Fruit fly (Drosophila melanogaster) whole organism, prepupa: ENCODE data around the gene Adhr.

Experiments used
- Blimp-1 ChIP-seq: fragments of 200-800 bp; sonication (Bioruptor generic); optimal IDR thresholded peaks from 3 replicates; lab custom pipeline; 2017; ENCODE audit warnings: missing biosample characterization, missing genetic modification characterization, mild to moderate bottlenecking, moderate library complexity, missing genetic modification reagents
- CG10631 ChIP-seq: fragments of 200-800 bp; sonication (Bioruptor generic); optimal IDR thresholded peaks from 2 replicates; lab custom pipeline; 2016; ENCODE audit warnings: missing biosample characterization, missing genetic modification characterization
- CG10669 ChIP-seq: fragments of 200-800 bp; sonication (Bioruptor generic); optimal IDR thresholded peaks from 3 replicates; lab custom pipeline; 2018; ENCODE audit warnings: missing biosample characterization, mild to moderate bottlenecking, missing genetic modification characterization, moderate library complexity
- CG11294 ChIP-seq: fragments of 200-800 bp; sonication (Bioruptor generic); IDR thresholded peaks from 2 replicates; pipeline ENCODE4 v1.3.6; 2022; ENCODE audit warnings: missing biosample characterization, missing genetic modification characterization
- CG11762 ChIP-seq: fragments of 200-800 bp; sonication (Bioruptor generic); optimal IDR thresholded peaks from 3 replicates; lab custom pipeline; 2016; ENCODE audit warnings: missing biosample characterization, missing genetic modification characterization; ENCODE audit not compliant: insufficient read depth
- CG11902 ChIP-seq: fragments of 200-800 bp; sonication (Bioruptor generic); optimal IDR thresholded peaks from 3 replicates; lab custom pipeline; 2016; ENCODE audit warnings: missing biosample characterization, missing genetic modification characterization
- CG15336 ChIP-seq: fragments of 200-800 bp; sonication (Bioruptor generic); IDR thresholded peaks from 2 replicates; pipeline ENCODE4 v1.3.6; 2022; ENCODE audit warnings: missing biosample characterization, missing genetic modification characterization
- CG1621 ChIP-seq: fragments of 200-800 bp; sonication (Bioruptor generic); optimal IDR thresholded peaks from 3 replicates; lab custom pipeline; 2018; ENCODE audit warnings: missing biosample characterization, mild to moderate bottlenecking, missing genetic modification characterization
- CG16779 ChIP-seq: fragments of 200-800 bp; sonication (Bioruptor generic); optimal IDR thresholded peaks from 3 replicates; lab custom pipeline; 2017; ENCODE audit warnings: missing biosample characterization, mild to moderate bottlenecking, missing genetic modification characterization
- CG3032 ChIP-seq: fragments of 200-800 bp; optimal IDR thresholded peaks from 2 replicates; lab custom pipeline; 2019; ENCODE audit warnings: missing biosample characterization, mild to moderate bottlenecking, missing genetic modification characterization, moderate library complexity
- CG31627 ChIP-seq: fragments of 200-800 bp; sonication (Bioruptor generic); optimal IDR thresholded peaks from 3 replicates; lab custom pipeline; 2016; ENCODE audit warnings: missing biosample characterization, missing genetic modification characterization
- CG32006 ChIP-seq: fragments of 200-800 bp; sonication (Bioruptor generic); optimal IDR thresholded peaks from 3 replicates; lab custom pipeline; 2017; ENCODE audit warnings: missing biosample characterization, mild to moderate bottlenecking, missing genetic modification characterization
- CG34406 ChIP-seq: fragments of 200-800 bp; sonication (Bioruptor generic); optimal IDR thresholded peaks from 3 replicates; lab custom pipeline; 2016; ENCODE audit warnings: missing biosample characterization, missing genetic modification characterization
- CG3919 ChIP-seq: fragments of 200-800 bp; sonication (Bioruptor generic); optimal IDR thresholded peaks from 3 replicates; lab custom pipeline; 2016; ENCODE audit warnings: missing biosample characterization, missing genetic modification characterization
- CG4318 ChIP-seq: fragments of 200-800 bp; sonication (Bioruptor generic); optimal IDR thresholded peaks from 3 replicates; lab custom pipeline; 2017; ENCODE audit warnings: missing biosample characterization, mild to moderate bottlenecking, missing genetic modification characterization
- CG6276 ChIP-seq: fragments of 200-800 bp; sonication (Bioruptor generic); optimal IDR thresholded peaks from 2 replicates; lab custom pipeline; 2017; ENCODE audit warnings: missing biosample characterization, mild to moderate bottlenecking, missing genetic modification characterization
- CG6792 ChIP-seq: fragments of 200-800 bp; sonication (Bioruptor generic); optimal IDR thresholded peaks from 3 replicates; lab custom pipeline; 2016; ENCODE audit warnings: missing biosample characterization, missing genetic modification characterization
- CG6808 ChIP-seq: fragments of 200-800 bp; sonication (Bioruptor generic); optimal IDR thresholded peaks from 3 replicates; lab custom pipeline; 2017; ENCODE audit warnings: missing biosample characterization, missing genetic modification characterization, mild to moderate bottlenecking, moderate library complexity, missing genetic modification reagents
- CG6854 ChIP-seq: fragments of 200-800 bp; sonication (Bioruptor generic); optimal IDR thresholded peaks from 2 replicates; lab custom pipeline; 2017; ENCODE audit warnings: missing biosample characterization, mild to moderate bottlenecking, missing genetic modification characterization
- CG7368 ChIP-seq: fragments of 200-800 bp; sonication (Bioruptor generic); optimal IDR thresholded peaks from 3 replicates; lab custom pipeline; 2016; ENCODE audit warnings: missing biosample characterization, missing genetic modification characterization
- CG8119 ChIP-seq: fragments of 200-800 bp; sonication (Bioruptor generic); IDR thresholded peaks from 3 replicates; pipeline ENCODE4 v1.3.6; 2022; ENCODE audit warnings: missing biosample characterization, missing genetic modification characterization
- CG8632 ChIP-seq: fragments of 200-800 bp; sonication (Bioruptor generic); optimal IDR thresholded peaks from 3 replicates; lab custom pipeline; 2016; ENCODE audit warnings: missing biosample characterization, missing genetic modification characterization
- CG9139 ChIP-seq: fragments of 200-800 bp; sonication (Bioruptor generic); optimal IDR thresholded peaks from 3 replicates; lab custom pipeline; 2017; ENCODE audit warnings: missing biosample characterization, mild to moderate bottlenecking, missing genetic modification characterization
- Eip78C ChIP-seq: fragments of 200-800 bp; sonication (Bioruptor generic); peaks from one replicate; lab custom pipeline; 2016; ENCODE audit warnings: missing biosample characterization, missing genetic modification characterization
- Ets21C ChIP-seq: fragments of 200-800 bp; sonication (Bioruptor generic); optimal IDR thresholded peaks from 3 replicates; lab custom pipeline; 2016; ENCODE audit warnings: missing biosample characterization, missing genetic modification characterization
- Ets96B ChIP-seq: fragments of 200-800 bp; optimal IDR thresholded peaks from 2 replicates; lab custom pipeline; 2019; ENCODE audit warnings: missing biosample characterization, mild to moderate bottlenecking, missing genetic modification characterization, moderate library complexity
- Gug ChIP-seq: fragments of 200-800 bp; sonication (Bioruptor generic); IDR thresholded peaks from 2 replicates; pipeline ENCODE4 v1.3.6; 2022; ENCODE audit warnings: missing biosample characterization, missing genetic modification characterization
- Hr38 ChIP-seq: sonication (Bioruptor generic); optimal IDR thresholded peaks from 2 replicates; lab custom pipeline; 2016; ENCODE audit warnings: missing biosample characterization, missing genetic modification characterization
- Hr39 ChIP-seq: fragments of 200-800 bp; sonication (Bioruptor generic); optimal IDR thresholded peaks from 2 replicates; lab custom pipeline; 2016; ENCODE audit warnings: missing biosample characterization, missing genetic modification characterization
- Hr4 ChIP-seq: fragments of 200-800 bp; sonication (Bioruptor generic); optimal IDR thresholded peaks from 3 replicates; lab custom pipeline; 2016; ENCODE audit warnings: missing biosample characterization, missing genetic modification characterization
- Met ChIP-seq: fragments of 200-800 bp; sonication (Bioruptor generic); optimal IDR thresholded peaks from 3 replicates; lab custom pipeline; 2016; ENCODE audit warnings: missing biosample characterization, missing genetic modification characterization
- OdsH ChIP-seq: fragments of 200-800 bp; sonication (Bioruptor generic); optimal IDR thresholded peaks from 3 replicates; lab custom pipeline; 2016; ENCODE audit warnings: missing biosample characterization, missing genetic modification characterization
- Smox ChIP-seq: fragments of 200-800 bp; sonication (Bioruptor generic); optimal IDR thresholded peaks from 3 replicates; lab custom pipeline; 2016; ENCODE audit warnings: missing biosample characterization, missing genetic modification characterization
- Sox102F ChIP-seq: fragments of 200-800 bp; sonication (Bioruptor generic); optimal IDR thresholded peaks from 2 replicates; lab custom pipeline; 2016; ENCODE audit warnings: missing biosample characterization, mild to moderate bottlenecking, missing genetic modification characterization
- Sox15 ChIP-seq: fragments of 200-800 bp; sonication (Bioruptor generic); optimal IDR thresholded peaks from 3 replicates; lab custom pipeline; 2016; ENCODE audit warnings: missing biosample characterization, missing genetic modification characterization
- dsx ChIP-seq: fragments of 200-800 bp; optimal IDR thresholded peaks from 3 replicates; lab custom pipeline; 2019; ENCODE audit warnings: missing biosample characterization, mild to moderate bottlenecking, missing genetic modification characterization, moderate library complexity; ENCODE audit not compliant: poor library complexity, severe bottlenecking
- eg ChIP-seq: fragments of 200-800 bp; sonication (Bioruptor generic); IDR thresholded peaks from 3 replicates; pipeline ENCODE4 v1.3.6; 2022; ENCODE audit warnings: missing biosample characterization, missing genetic modification characterization
- esn ChIP-seq: fragments of 200-800 bp; sonication (Bioruptor generic); optimal IDR thresholded peaks from 2 replicates; lab custom pipeline; 2016; ENCODE audit warnings: missing biosample characterization, mild to moderate bottlenecking, missing genetic modification characterization, moderate library complexity
- fd59A ChIP-seq: fragments of 200-800 bp; sonication (Bioruptor generic); optimal IDR thresholded peaks from 2 replicates; lab custom pipeline; 2017; ENCODE audit warnings: missing biosample characterization, mild to moderate bottlenecking, missing genetic modification characterization, missing genetic modification reagents
- fkh ChIP-seq: fragments of 200-800 bp; sonication (Bioruptor generic); optimal IDR thresholded peaks from 3 replicates; lab custom pipeline; 2017; ENCODE audit warnings: missing biosample characterization, mild to moderate bottlenecking, missing genetic modification characterization, moderate library complexity
- lz ChIP-seq: fragments of 200-800 bp; sonication (Bioruptor generic); optimal IDR thresholded peaks from 3 replicates; lab custom pipeline; 2016; ENCODE audit warnings: missing biosample characterization, missing genetic modification characterization
- net ChIP-seq: fragments of 200-800 bp; sonication (Bioruptor generic); optimal IDR thresholded peaks from 3 replicates; lab custom pipeline; 2016; ENCODE audit warnings: missing biosample characterization, missing genetic modification characterization
- salr ChIP-seq, 2 experiments: fragments of 200-800 bp; sonication (Bioruptor generic); optimal IDR thresholded peaks; 3 replicates each; lab custom pipeline; 2016 to 2018; ENCODE audit warnings: missing biosample characterization in 2 of 2, missing genetic modification characterization in 2 of 2, mild to moderate bottlenecking in 1 of 2
- spab ChIP-seq: fragments of 200-800 bp; sonication (Bioruptor generic); optimal IDR thresholded peaks from 2 replicates; lab custom pipeline; 2017; ENCODE audit warnings: missing biosample characterization, mild to moderate bottlenecking, missing genetic modification characterization, missing genetic modification reagents
- ss ChIP-seq, 2 experiments: fragments of 200-800 bp; sonication (Bioruptor generic); optimal IDR thresholded peaks; 2 replicates in 1 of 2; 3 replicates in 1 of 2; lab custom pipeline; 2017 to 2018; ENCODE audit warnings: mild to moderate bottlenecking in 2 of 2, missing biosample characterization in 2 of 2, missing genetic modification characterization in 2 of 2, moderate library complexity in 1 of 2
- svp ChIP-seq: fragments of 200-800 bp; sonication (Bioruptor generic); peaks from one replicate; lab custom pipeline; 2016; ENCODE audit warnings: missing biosample characterization, missing genetic modification characterization
- topi ChIP-seq: fragments of 200-800 bp; sonication (Bioruptor generic); optimal IDR thresholded peaks from 3 replicates; lab custom pipeline; 2016; ENCODE audit warnings: missing biosample characterization, missing genetic modification characterization
- vri ChIP-seq: fragments of 200-800 bp; sonication (Bioruptor generic); optimal IDR thresholded peaks from 3 replicates; lab custom pipeline; 2016; ENCODE audit warnings: missing biosample characterization, mild to moderate bottlenecking, missing genetic modification characterization

The Adhr gene

dm6 chr2L:14570843-14571242 is 44.5 kb upstream of the Adhr start:
- TF ChIP-seq Gug (GFP tag; lab: Robert Waterston, UW), result no peak
- TF ChIP-seq svp (GFP tag; lab: Kevin White, UChicago), result peak; percentile 53

dm6 chr2L:14571673-14572461 is 43.5 kb upstream of the Adhr start:
- TF ChIP-seq spab, result peak; percentile 27
- peak; percentile 36; the same call in 1 of the 2 replicates for TF ChIP-seq CG15336
- no peak for TF ChIP-seq vri (GFP tag; lab: Kevin White, UChicago)
- peak; percentile 19 for TF ChIP-seq CG11762 (GFP tag; lab: Kevin White, UChicago)
- no peak for TF ChIP-seq CG11294 (GFP tag; lab: Robert Waterston, UW)
- TF ChIP-seq dsx (GFP tag; lab: Kevin White, UChicago), result no peak
- no peak for TF ChIP-seq Gug (GFP tag; lab: Robert Waterston, UW)
- TF ChIP-seq net, result peak; percentile 16
- TF ChIP-seq ss (GFP tag; optimal IDR thresholded peaks at IDR 0.05; lab: Kevin White, UChicago), result peak in 1 of 2 experiments; percentile 95
- TF ChIP-seq topi, result peak; percentile 22
- no peak for TF ChIP-seq Ets96B (tag; lab: Kevin White, UChicago)
- peak; percentile 60 for TF ChIP-seq Smox (GFP tag; lab: Kevin White, UChicago)
- no peak for TF ChIP-seq CG6276 (GFP tag; lab: Kevin White, UChicago)
- TF ChIP-seq CG3032, result peak; percentile 13
- peak; percentile 37 for TF ChIP-seq CG34406 (GFP tag; lab: Kevin White, UChicago)
- peak; percentile 1 for TF ChIP-seq CG4318 (GFP tag; lab: Kevin White, UChicago)
- no peak for TF ChIP-seq CG9139 (GFP tag; lab: Kevin White, UChicago)
- peak; percentile 10 for TF ChIP-seq Sox102F
- TF ChIP-seq eg (GFP tag; lab: Robert Waterston, UW), result no peak
- no peak for TF ChIP-seq CG1621 (tag; lab: Kevin White, UChicago)
- TF ChIP-seq CG16779, result peak; percentile 30
- peak; percentile 52 for TF ChIP-seq CG6808 (GFP tag; lab: Kevin White, UChicago)
- TF ChIP-seq esn (GFP tag; lab: Kevin White, UChicago), result peak; percentile 59
- peak; percentile 43 for TF ChIP-seq CG6792 (GFP tag; lab: Kevin White, UChicago)
- no peak for TF ChIP-seq CG11902
- no peak for TF ChIP-seq fkh
- peak; percentile 33 for TF ChIP-seq CG31627 (GFP tag; lab: Kevin White, UChicago)
- TF ChIP-seq salr (GFP tag; optimal IDR thresholded peaks at IDR 0.05; lab: Kevin White, UChicago), result no peak
- TF ChIP-seq CG3919, result peak; percentile 8
- peak; percentile 18 for TF ChIP-seq CG8632 (GFP tag; lab: Kevin White, UChicago)
- TF ChIP-seq CG32006 (GFP tag; lab: Kevin White, UChicago), result peak; percentile 25
- TF ChIP-seq Hr38 (GFP tag; lab: Kevin White, UChicago), result no peak
- peak; percentile 44 for TF ChIP-seq OdsH (GFP tag; lab: Kevin White, UChicago)
- TF ChIP-seq CG7368 (GFP tag; lab: Kevin White, UChicago), result no peak
- TF ChIP-seq fd59A, result peak; percentile 53
- peak; percentile 7 for TF ChIP-seq Sox15 (GFP tag; lab: Kevin White, UChicago)
- no peak for TF ChIP-seq Blimp-1
- no peak for TF ChIP-seq Ets21C (GFP tag; lab: Kevin White, UChicago)
- TF ChIP-seq CG10669 (GFP tag; lab: Kevin White, UChicago), result peak; percentile 29
- peak; percentile 64; the same call in 2 of the 3 replicates for TF ChIP-seq CG8119 (GFP tag; lab: Robert Waterston, UW)
- TF ChIP-seq CG6854 (GFP tag; lab: Kevin White, UChicago), result peak; percentile 39
- TF ChIP-seq Eip78C (GFP tag; lab: Kevin White, UChicago), result peak; percentile 86
- TF ChIP-seq CG10631 (GFP tag; lab: Kevin White, UChicago), result peak; percentile 37
- TF ChIP-seq Met, result peak; percentile 51
- TF ChIP-seq lz, result peak; percentile 31
- TF ChIP-seq Hr39 (GFP tag; lab: Kevin White, UChicago), result peak; percentile 19
- TF ChIP-seq Hr4 (GFP tag; lab: Kevin White, UChicago), result peak; percentile 21
- peak; percentile 83 for TF ChIP-seq svp (GFP tag; lab: Kevin White, UChicago)
